Worm (Caenorhabditis elegans) whole organism, L1 larva: Measurements from ENCODE around the gene C05C12.5.

ENCODE experiments used
- aly-2 ChIP-seq: fragments of 150-350 bp; optimal IDR thresholded peaks from 2 replicates; lab custom pipeline; 2014; ENCODE audit warnings: missing biosample characterization, missing genetic modification characterization
- ces-1 ChIP-seq: fragments of 150-350 bp; optimal IDR thresholded peaks from 2 replicates; lab custom pipeline; 2014; ENCODE audit warnings: missing biosample characterization, missing genetic modification reagents, missing genetic modification characterization
- egl-27 ChIP-seq, 2 experiments: fragments of 150-350 bp in 1 of 2; sonication (generic microtip); optimal IDR thresholded peaks; 3 replicates each; lab custom pipeline; 2017 to 2018; ENCODE audit warnings: missing biosample characterization in 2 of 2, missing genetic modification characterization in 2 of 2, missing genetic modification reagents in 2 of 2
- lin-14 ChIP-seq: fragments of 200-800 bp; sonication (Bioruptor generic); optimal IDR thresholded peaks from 2 replicates; lab custom pipeline; 2018; ENCODE audit warnings: mild to moderate bottlenecking, missing genetic modification characterization, moderate library complexity, missing compliant biosample characterization
- lsy-2 ChIP-seq, 2 experiments: fragments of 150-350 bp; optimal IDR thresholded peaks; 2 replicates each; lab custom pipeline; 2014; ENCODE audit warnings: missing biosample characterization in 2 of 2, missing genetic modification characterization in 2 of 2
- nhr-11 ChIP-seq: fragments of 150-350 bp; optimal IDR thresholded peaks from 2 replicates; lab custom pipeline; 2014; ENCODE audit warnings: missing biosample characterization, missing genetic modification characterization
- nhr-90 ChIP-seq: sonication (generic microtip); optimal IDR thresholded peaks from 2 replicates; lab custom pipeline; 2016; ENCODE audit warnings: mild to moderate bottlenecking, missing genetic modification characterization, missing compliant biosample characterization; ENCODE audit not compliant: poor library complexity
- snpc-4 ChIP-seq: fragments of 150-350 bp; optimal IDR thresholded peaks from 2 replicates; lab custom pipeline; 2014; ENCODE audit warnings: missing biosample characterization, missing genetic modification characterization
- sox-4 ChIP-seq: sonication (generic microtip); optimal IDR thresholded peaks from 2 replicates; lab custom pipeline; 2016; ENCODE audit warnings: missing genetic modification characterization, missing compliant biosample characterization

ce11 chrIV:11286112-11286511 is 25.1 kb upstream of the C05C12.5 start:
- no peak for TF ChIP-seq aly-2 (tag; lab: Kevin White, UChicago)
- no peak for TF ChIP-seq egl-27 (tag; optimal IDR thresholded peaks at IDR 0.05; lab: Kevin White, UChicago)
- TF ChIP-seq nhr-11 (tag; lab: Kevin White, UChicago), result no peak
- no peak for TF ChIP-seq snpc-4 (tag; lab: Kevin White, UChicago)
- TF ChIP-seq sox-4, result no peak
- no peak for TF ChIP-seq lin-14
- TF ChIP-seq lsy-2 (tag; optimal IDR thresholded peaks at IDR 0.05; lab: Kevin White, UChicago), result no peak
- no peak for TF ChIP-seq ces-1 (GFP tag; lab: Kevin White, UChicago)
- TF ChIP-seq nhr-90 (tag; lab: Kevin White, UChicago), result no peak
